Worm (Caenorhabditis elegans): ENCODE measurements around the gene Y54G2A.76.

ce11 chrIV:2801004-2801403, 8.2 kb upstream of the Y54G2A.76 start:
- TF ChIP-seq mdl-1 (tag; optimal IDR thresholded peaks at IDR 0.05) = no peak
- no peak for TF ChIP-seq nhr-237 (tag; optimal IDR thresholded peaks at IDR 0.05)
- TF ChIP-seq nhr-12 (tag; optimal IDR thresholded peaks at IDR 0.05) = no peak
- no peak for TF ChIP-seq jun-1 (tag; optimal IDR thresholded peaks at IDR 0.05)
- no peak for TF ChIP-seq nhr-77 (tag; optimal IDR thresholded peaks at IDR 0.05)
